Worm (Caenorhabditis elegans): ENCODE data around the gene Y105C5B.9.

Gene Y105C5B.9

DNA sequence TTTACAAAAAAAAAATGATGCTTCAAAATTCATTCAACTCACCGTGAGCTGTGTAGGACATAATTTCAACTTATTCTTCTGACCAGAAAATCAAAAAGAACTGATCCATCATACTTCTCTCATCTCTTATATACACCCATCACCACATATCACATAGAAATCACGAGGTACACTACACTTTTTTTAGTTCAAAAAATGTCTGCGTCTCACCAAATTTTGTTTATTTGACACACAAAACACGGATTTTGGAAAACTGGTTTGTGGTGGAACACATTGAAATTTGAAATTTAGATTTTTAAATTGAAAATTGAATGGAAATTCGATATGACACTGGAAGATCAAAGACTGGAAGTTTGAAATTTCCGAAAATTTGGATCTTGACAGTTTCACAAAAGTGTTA is 29.3 kb upstream of the Y105C5B.9 start, which contains the start of gene Y105C5B.5 (continued):
- TF ChIP-seq nhr-12 (tag; optimal IDR thresholded peaks at IDR 0.05) = no peak
- TF ChIP-seq nhr-76 (tag; optimal IDR thresholded peaks at IDR 0.05) = no peak
- no peak for TF ChIP-seq tlp-1 (tag; optimal IDR thresholded peaks at IDR 0.05)
- no peak for TF ChIP-seq nhr-237 (tag; optimal IDR thresholded peaks at IDR 0.05)
- no peak for TF ChIP-seq ceh-8 (GFP tag; optimal IDR thresholded peaks at IDR 0.05)
- no peak for TF ChIP-seq aly-2 (tag; optimal IDR thresholded peaks at IDR 0.05)
- peak in 1 of 2 experiments; percentile 2 for TF ChIP-seq efl-1 (optimal IDR thresholded peaks at IDR 0.05)
- TF ChIP-seq efl-1 (GFP tag; optimal IDR thresholded peaks at IDR 0.05 in 1 of 2) = no peak
- no peak for TF ChIP-seq mab-9 (GFP tag; IDR thresholded peaks at IDR 0.05)
- TF ChIP-seq vab-15 (tag; optimal IDR thresholded peaks at IDR 0.05) = no peak
- TF ChIP-seq mef-2 (tag; optimal IDR thresholded peaks at IDR 0.05) = no peak
- no peak for TF ChIP-seq dsc-1 (tag; optimal IDR thresholded peaks at IDR 0.05)
- TF ChIP-seq sox-4 (tag; optimal IDR thresholded peaks at IDR 0.05) = no peak
- no peak for TF ChIP-seq alr-1 (tag; optimal IDR thresholded peaks at IDR 0.05; ENCODE audit: borderline replicate concordance)
- no peak for TF ChIP-seq pag-3 (tag; optimal IDR thresholded peaks at IDR 0.05; ENCODE audit: borderline replicate concordance, insufficient read depth)
- TF ChIP-seq egl-13 (tag; optimal IDR thresholded peaks at IDR 0.05) = no peak
- TF ChIP-seq nhr-90 (tag; optimal IDR thresholded peaks at IDR 0.05; ENCODE audit: poor library complexity) = peak; percentile 44
- no peak for TF ChIP-seq elt-2 (tag; optimal IDR thresholded peaks at IDR 0.05)
- TF ChIP-seq nhr-85 (tag) = peak; percentile 87
- no peak for TF ChIP-seq ces-1 (GFP tag; optimal IDR thresholded peaks at IDR 0.05)
- no peak for TF ChIP-seq snpc-4 (tag; optimal IDR thresholded peaks at IDR 0.05)
- no peak for TF ChIP-seq sup-37 (GFP tag; optimal IDR thresholded peaks at IDR 0.05)
- peak; percentile 46 for TF ChIP-seq tbx-2 (tag; optimal IDR thresholded peaks at IDR 0.05)
- TF ChIP-seq rnt-1 (tag; optimal IDR thresholded peaks at IDR 0.05) = no peak
- TF ChIP-seq hpl-2 (GFP tag; optimal IDR thresholded peaks at IDR 0.05) = no peak
- TF ChIP-seq F16B12.6 (tag; optimal IDR thresholded peaks at IDR 0.05) = no peak
- no peak for TF ChIP-seq fos-1 (tag; optimal IDR thresholded peaks at IDR 0.05)
- TF ChIP-seq ceh-82 (tag; optimal IDR thresholded peaks at IDR 0.05) = no peak
- TF ChIP-seq lin-35 (GFP tag; optimal IDR thresholded peaks at IDR 0.05) = peak in 1 of 2 experiments; percentile 59
- no peak for TF ChIP-seq swsn-7 (tag; optimal IDR thresholded peaks at IDR 0.05)
- no peak for TF ChIP-seq pax-3 (tag; optimal IDR thresholded peaks at IDR 0.05)
- TF ChIP-seq mdl-1 (tag; optimal IDR thresholded peaks at IDR 0.05) = no peak
- TF ChIP-seq egl-27 (tag; optimal IDR thresholded peaks at IDR 0.05) = no peak
- TF ChIP-seq hlh-4 (tag; optimal IDR thresholded peaks at IDR 0.05) = no peak
- no peak for TF ChIP-seq ztf-4 (tag; optimal IDR thresholded peaks at IDR 0.05)
- TF ChIP-seq dpl-1 (GFP tag; optimal IDR thresholded peaks at IDR 0.05) = peak in 1 of 3 experiments; percentile 7
- no peak for TF ChIP-seq irx-1 (tag; optimal IDR thresholded peaks at IDR 0.05)
- no peak for TF ChIP-seq nhr-28 (tag; optimal IDR thresholded peaks at IDR 0.05)
- TF ChIP-seq unc-130 (tag; optimal IDR thresholded peaks at IDR 0.05) = no peak
- no peak for TF ChIP-seq Y116A8C.19 (tag; optimal IDR thresholded peaks at IDR 0.05; ENCODE audit: borderline replicate concordance)
- peak; percentile 69 for TF ChIP-seq nhr-71 (tag; optimal IDR thresholded peaks at IDR 0.05)
- TF ChIP-seq zag-1 (tag; optimal IDR thresholded peaks at IDR 0.05) = no peak
- TF ChIP-seq mep-1 (tag; optimal IDR thresholded peaks at IDR 0.05) = no peak
- no peak for TF ChIP-seq ceh-63 (GFP tag; optimal IDR thresholded peaks at IDR 0.05)
- TF ChIP-seq nhr-19 (GFP tag; conservative IDR thresholded peaks at IDR 0.05) = 0 out of 2 replicates have a peak, but pooled peaks have one; percentile 27
- TF ChIP-seq nhr-11 (tag; optimal IDR thresholded peaks at IDR 0.05) = no peak
- no peak for TF ChIP-seq nhr-47 (tag; optimal IDR thresholded peaks at IDR 0.05)
- TF ChIP-seq ceh-88 (GFP tag; IDR thresholded peaks at IDR 0.05) = no peak
- TF ChIP-seq fkh-10 (GFP tag; optimal IDR thresholded peaks at IDR 0.05) = no peak
- no peak for TF ChIP-seq ceh-90 (tag; optimal IDR thresholded peaks at IDR 0.05)
- no peak for TF ChIP-seq zip-4 (GFP tag; optimal IDR thresholded peaks at IDR 0.05)
- TF ChIP-seq unc-62 (GFP tag; optimal IDR thresholded peaks at IDR 0.05) = no peak
- no peak for TF ChIP-seq lin-13 (GFP tag; optimal IDR thresholded peaks at IDR 0.05)
- TF ChIP-seq C34B4.2 (tag; optimal IDR thresholded peaks at IDR 0.05) = no peak
